Worm (Caenorhabditis elegans) whole organism, L4/young adult: ENCODE measurements around the gene alg-4.

Experiments
- W03F9.2 ChIP-seq: fragments of 150-350 bp; optimal IDR thresholded peaks from 2 replicates; lab custom pipeline; 2014; ENCODE audit warnings: missing biosample characterization, missing genetic modification characterization
- dao-5 ChIP-seq: sonication (generic microtip); optimal IDR thresholded peaks from 2 replicates; lab custom pipeline; 2016; ENCODE audit warnings: missing genotype, missing genetic modification characterization, moderate library complexity, missing compliant biosample characterization

- no peak for TF ChIP-seq dao-5 (tag; lab: Kevin White, UChicago)
- TF ChIP-seq W03F9.2, result no peak
These were observed 4.9 kb downstream of the alg-4 start for ce11 chrIII:9886323-9886722.
